Fruit fly (Drosophila melanogaster) whole organism, wandering third instar larva: ENCODE results near the gene gammaSnap2.
A peak's percentile ranks its signal among the peaks of the same experiment; 100 is the strongest.

Experiments
- Abd-B ChIP-seq: fragments of >200 bp; optimal IDR thresholded peaks from 2 replicates; lab custom pipeline; 2017; ENCODE audit warnings: missing biosample characterization, missing genetic modification characterization
- CG32264 ChIP-seq: fragments of 200-800 bp; sonication (Bioruptor generic); optimal IDR thresholded peaks from 2 replicates; lab custom pipeline; 2016; ENCODE audit warnings: missing biosample characterization, missing genetic modification characterization
- CG9705 ChIP-seq: fragments of 200-800 bp; sonication (Bioruptor generic); optimal IDR thresholded peaks from 2 replicates; lab custom pipeline; 2018; ENCODE audit warnings: missing biosample characterization, mild to moderate bottlenecking, missing genetic modification characterization
- CrebA ChIP-seq: fragments of 200-800 bp; sonication (Bioruptor generic); optimal IDR thresholded peaks from 2 replicates; lab custom pipeline; 2016; ENCODE audit warnings: missing biosample characterization, mild to moderate bottlenecking, missing genetic modification characterization, borderline replicate concordance
- Dfd ChIP-seq: fragments of >200 bp; optimal IDR thresholded peaks from 2 replicates; lab custom pipeline; 2017; ENCODE audit warnings: missing biosample characterization, missing genetic modification characterization
- Dif ChIP-seq: fragments of 200-275, 200-300 bp; sonication (Bioruptor generic); optimal IDR thresholded peaks from 2 replicates; lab custom pipeline; 2018; ENCODE audit warnings: missing biosample characterization, missing genetic modification characterization; ENCODE audit not compliant: partially characterized antibody
- GATAd ChIP-seq: sonication (Bioruptor generic); optimal IDR thresholded peaks from 2 replicates; lab custom pipeline; 2016; ENCODE audit warnings: missing biosample characterization, missing genetic modification characterization
- HLH106 ChIP-seq: fragments of 200-800 bp; optimal IDR thresholded peaks from 3 replicates; lab custom pipeline; 2019; ENCODE audit warnings: missing biosample characterization, mild to moderate bottlenecking, missing genetic modification characterization, moderate library complexity
- Hnf4 ChIP-seq: fragments of 200-800 bp; sonication (Bioruptor generic); optimal IDR thresholded peaks from 2 replicates; lab custom pipeline; 2016; ENCODE audit warnings: missing biosample characterization, mild to moderate bottlenecking, missing genetic modification characterization
- Hr78 ChIP-seq: fragments of >200 bp; optimal IDR thresholded peaks from 2 replicates; lab custom pipeline; 2017; ENCODE audit warnings: missing biosample characterization, missing genetic modification characterization
- Hr83 ChIP-seq: fragments of 200-300 bp; sonication (Bioruptor generic); optimal IDR thresholded peaks from 2 replicates; lab custom pipeline; 2016; ENCODE audit warnings: missing biosample characterization, mild to moderate bottlenecking, missing genetic modification characterization, moderate library complexity; ENCODE audit not compliant: poor library complexity, severe bottlenecking
- Jra ChIP-seq: sonication (Bioruptor generic); optimal IDR thresholded peaks from 2 replicates; lab custom pipeline; 2016; ENCODE audit warnings: missing biosample characterization, missing genetic modification characterization
- Mio ChIP-seq: sonication (Bioruptor generic); optimal IDR thresholded peaks from 2 replicates; lab custom pipeline; 2016; ENCODE audit warnings: missing biosample characterization, missing genetic modification characterization
- Myc ChIP-seq: fragments of >200 bp; optimal IDR thresholded peaks from 2 replicates; lab custom pipeline; 2017
- N ChIP-seq: fragments of >200 bp; optimal IDR thresholded peaks from 2 replicates; lab custom pipeline; 2018; ENCODE audit warnings: missing biosample characterization, missing external identifiers, missing genetic modification characterization
- OdsH ChIP-seq: fragments of 200-800 bp; sonication (Bioruptor generic); optimal IDR thresholded peaks from 2 replicates; lab custom pipeline; 2016; ENCODE audit warnings: missing biosample characterization, mild to moderate bottlenecking, missing genetic modification characterization
- Rel ChIP-seq, 2 experiments: fragments of 200-800 bp; sonication (Bioruptor generic) in 1 of 2; optimal IDR thresholded peaks; 2 replicates in 1 of 2; 3 replicates in 1 of 2; lab custom pipeline; 2016 to 2019; ENCODE audit warnings: mild to moderate bottlenecking in 2 of 2, missing biosample characterization in 2 of 2, missing genetic modification characterization in 2 of 2, moderate library complexity in 1 of 2
- Sp1 ChIP-seq: fragments of 200-800 bp; sonication (Bioruptor generic); optimal IDR thresholded peaks from 3 replicates; lab custom pipeline; 2019; ENCODE audit warnings: missing biosample characterization, mild to moderate bottlenecking, missing genetic modification characterization, moderate library complexity
- Vsx2 ChIP-seq: fragments of 200-300, 225-300 bp; sonication (Bioruptor generic); optimal IDR thresholded peaks from 2 replicates; lab custom pipeline; 2018; ENCODE audit warnings: missing biosample characterization, missing genetic modification characterization; ENCODE audit not compliant: partially characterized antibody
- br ChIP-seq: fragments of 200-800 bp; sonication (Bioruptor generic); optimal IDR thresholded peaks from 2 replicates; lab custom pipeline; 2016; ENCODE audit warnings: missing biosample characterization, missing genetic modification characterization
- brk ChIP-seq: fragments of 200-800 bp; sonication (Bioruptor generic); optimal IDR thresholded peaks from 2 replicates; lab custom pipeline; 2016; ENCODE audit warnings: missing biosample characterization, mild to moderate bottlenecking, missing genetic modification characterization
- dl ChIP-seq, 2 experiments: fragments of 175-275, 200-275 bp in 1 of 2; fragments of 200-275 bp in 1 of 2; sonication (Bioruptor generic); optimal IDR thresholded peaks; lab custom pipeline; 2018; ENCODE audit warnings: mild to moderate bottlenecking in 2 of 2, missing biosample characterization in 2 of 2, missing genetic modification characterization in 2 of 2, moderate library complexity in 2 of 2; ENCODE audit not compliant: partially characterized antibody in 2 of 2, insufficient read depth in 1 of 2
- dmrt93B ChIP-seq: fragments of 200-800 bp; sonication (Bioruptor generic); optimal IDR thresholded peaks from 2 replicates; lab custom pipeline; 2018; ENCODE audit warnings: missing biosample characterization, mild to moderate bottlenecking, missing genetic modification characterization
- dsf ChIP-seq: sonication (Bioruptor generic); optimal IDR thresholded peaks from 2 replicates; lab custom pipeline; 2016; ENCODE audit warnings: missing biosample characterization, missing genetic modification characterization, borderline replicate concordance
- ey ChIP-seq: fragments of 200-800 bp; sonication (Bioruptor generic); optimal IDR thresholded peaks from 2 replicates; lab custom pipeline; 2016; ENCODE audit warnings: missing biosample characterization, missing genetic modification characterization
- foxo ChIP-seq, 2 experiments: fragments of 200-800 bp; sonication (Bioruptor generic); optimal IDR thresholded peaks; 2 replicates in 1 of 2; 3 replicates in 1 of 2; lab custom pipeline; 2016 to 2017; ENCODE audit warnings: missing biosample characterization in 2 of 2, missing genetic modification characterization in 2 of 2
- fru ChIP-seq: fragments of 200-800 bp; sonication (Bioruptor generic); optimal IDR thresholded peaks from 3 replicates; lab custom pipeline; 2016; ENCODE audit warnings: missing biosample characterization, mild to moderate bottlenecking, missing genetic modification characterization
- h ChIP-seq: fragments of 200-800 bp; sonication (Bioruptor generic); optimal IDR thresholded peaks from 3 replicates; lab custom pipeline; 2016; ENCODE audit warnings: missing biosample characterization, mild to moderate bottlenecking, missing genetic modification characterization
- jim ChIP-seq: fragments of 175-275, 200-325 bp; sonication (Bioruptor generic); optimal IDR thresholded peaks from 2 replicates; lab custom pipeline; 2016; ENCODE audit warnings: missing biosample characterization, mild to moderate bottlenecking, missing genetic modification characterization
- lola ChIP-seq: fragments of >200 bp; optimal IDR thresholded peaks from 2 replicates; lab custom pipeline; 2017; ENCODE audit warnings: missing biosample characterization, missing genetic modification characterization
- pan ChIP-seq: fragments of >200 bp; optimal IDR thresholded peaks from 2 replicates; lab custom pipeline; 2017
- psq ChIP-seq: fragments of 200-800 bp; sonication (Bioruptor generic); optimal IDR thresholded peaks from 3 replicates; lab custom pipeline; 2017; ENCODE audit warnings: missing biosample characterization, mild to moderate bottlenecking, missing genetic modification characterization, moderate library complexity
- rgr ChIP-seq: fragments of 200-800 bp; sonication (Bioruptor generic); optimal IDR thresholded peaks from 3 replicates; lab custom pipeline; 2016; ENCODE audit warnings: missing biosample characterization, mild to moderate bottlenecking, missing genetic modification characterization
- sage ChIP-seq: fragments of 200-800 bp; sonication (Bioruptor generic); optimal IDR thresholded peaks from 2 replicates; lab custom pipeline; 2016; ENCODE audit warnings: missing biosample characterization, mild to moderate bottlenecking, missing genetic modification characterization
- sv ChIP-seq: fragments of 200-800 bp; sonication (Bioruptor generic); optimal IDR thresholded peaks from 3 replicates; lab custom pipeline; 2016; ENCODE audit warnings: missing biosample characterization, missing genetic modification characterization
- tai ChIP-seq: sonication (Bioruptor generic); optimal IDR thresholded peaks from 2 replicates; lab custom pipeline; 2016; ENCODE audit warnings: missing biosample characterization, missing genetic modification characterization
- usp ChIP-seq: fragments of >200 bp; optimal IDR thresholded peaks from 2 replicates; lab custom pipeline; 2017; ENCODE audit warnings: missing biosample characterization, missing genetic modification characterization
- woc ChIP-seq: sonication (Bioruptor generic); optimal IDR thresholded peaks from 2 replicates; lab custom pipeline; 2016; ENCODE audit warnings: missing biosample characterization, mild to moderate bottlenecking, missing genetic modification characterization

The gammaSnap2 gene

DNA sequence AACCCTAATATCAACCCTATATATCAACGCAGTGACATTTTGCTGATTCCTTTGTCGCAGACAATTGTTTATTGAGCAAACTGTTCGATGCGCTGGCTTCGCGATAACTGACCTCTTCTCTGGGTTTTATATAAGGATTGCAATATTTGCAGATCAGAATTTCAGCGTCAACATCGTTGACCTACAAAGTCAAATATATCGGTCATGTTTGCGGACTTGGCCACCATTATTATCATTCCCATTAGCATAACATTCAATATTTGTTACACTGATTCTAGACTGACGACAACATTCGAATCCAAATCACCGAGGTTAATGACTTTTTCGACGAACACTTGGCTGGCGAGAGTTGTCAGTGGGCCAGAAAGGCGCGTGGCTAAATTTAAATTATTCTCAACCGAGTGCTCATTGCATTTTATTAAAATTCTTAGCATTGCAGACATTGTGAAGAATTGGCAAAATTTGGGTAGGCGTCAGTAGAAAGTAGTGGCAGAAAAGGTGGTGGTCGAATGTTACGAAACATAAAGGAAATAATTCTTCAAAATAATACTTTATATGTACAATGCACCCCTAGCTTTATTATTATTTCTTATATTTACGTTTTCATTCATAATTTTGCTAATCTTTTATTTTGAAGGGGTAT is 48.0 kb upstream of the gammaSnap2 start:
- TF ChIP-seq OdsH (GFP tag; lab: Kevin White, UChicago): peak; percentile 15
- TF ChIP-seq tai (GFP tag; lab: Kevin White, UChicago): no peak
- no peak for TF ChIP-seq GATAd
- no peak for TF ChIP-seq CrebA (GFP tag; lab: Kevin White, UChicago)

DNA sequence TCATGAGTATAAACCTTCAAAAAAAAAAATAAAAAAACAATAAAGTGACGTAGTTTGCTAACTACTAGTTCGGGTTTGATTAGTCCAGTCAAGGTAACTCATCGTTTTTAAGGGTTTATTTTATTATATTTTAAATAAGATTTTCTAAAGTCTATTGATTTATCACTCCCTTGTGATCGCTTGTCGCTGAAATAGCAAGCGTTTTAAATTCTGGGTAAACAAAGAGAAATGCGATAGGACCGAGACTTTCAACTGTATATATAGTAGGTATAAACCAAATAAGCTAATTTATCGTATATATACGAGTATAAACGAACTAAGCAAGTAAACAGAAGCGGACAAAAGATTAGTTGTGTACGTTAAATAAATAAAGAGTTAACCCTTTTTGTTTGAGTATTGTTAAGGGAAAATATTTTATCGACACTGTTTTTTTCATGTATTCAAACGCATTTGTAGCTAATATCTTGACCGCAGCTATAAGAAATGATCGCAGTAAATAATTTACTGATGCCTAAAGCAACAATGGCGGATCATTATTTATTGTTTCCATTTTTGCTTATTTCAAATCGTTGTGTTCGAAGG is 47.4 kb upstream of the gammaSnap2 start:
- TF ChIP-seq Mio (GFP tag; lab: Kevin White, UChicago) (no peak), rgr (GFP tag; lab: Kevin White, UChicago) (peak; percentile 51), Sp1 (GFP tag; lab: Kevin White, UChicago) (peak; percentile 61), dl (GFP tag; optimal IDR thresholded peaks at IDR 0.05; lab: Kevin White, UChicago; ENCODE audit: insufficient read depth in 1 of 2, partially characterized antibody in 2 of 2) (no peak), ey (peak; percentile 65), N (GFP tag; lab: Kevin White, UChicago) (no peak), CG32264 (GFP tag; lab: Kevin White, UChicago) (peak; percentile 72), CG9705 (GFP tag; lab: Kevin White, UChicago) (no peak), Abd-B (GFP tag; lab: Kevin White, UChicago) (no peak), GATAd (no peak), OdsH (GFP tag; lab: Kevin White, UChicago) (peak; percentile 63), brk (GFP tag; lab: Kevin White, UChicago) (no peak), h (GFP tag; lab: Kevin White, UChicago) (peak; percentile 35), br (GFP tag; lab: Kevin White, UChicago) (peak; percentile 15), CrebA (GFP tag; lab: Kevin White, UChicago) (peak; percentile 23), Hr83 (GFP tag; lab: Kevin White, UChicago) (peak; percentile 52), Hr78 (no peak), dsf (GFP tag; lab: Kevin White, UChicago) (no peak), Dfd (GFP tag; lab: Kevin White, UChicago) (no peak), Myc (no peak), sage (GFP tag; lab: Kevin White, UChicago) (no peak), dmrt93B (GFP tag; lab: Kevin White, UChicago) (peak; percentile 57), fru (GFP tag; lab: Kevin White, UChicago) (peak; percentile 56), psq (GFP tag; lab: Kevin White, UChicago) (peak; percentile 33), foxo (GFP tag; optimal IDR thresholded peaks at IDR 0.05; lab: Kevin White, UChicago) (peak in 1 of 2 experiments; percentile 65), jim (GFP tag; lab: Kevin White, UChicago) (no peak), woc (GFP tag; lab: Kevin White, UChicago) (peak; percentile 57), pan (lab: Kevin White, UChicago) (no peak), Rel (GFP tag; optimal IDR thresholded peaks at IDR 0.05; lab: Kevin White, UChicago) (no peak), Rel (tag; optimal IDR thresholded peaks at IDR 0.05; lab: Kevin White, UChicago) (no peak), Dif (no peak), sv (no peak), usp (GFP tag; lab: Kevin White, UChicago) (no peak), lola (GFP tag; lab: Kevin White, UChicago) (no peak), tai (GFP tag; lab: Kevin White, UChicago) (no peak), HLH106 (tag; lab: Kevin White, UChicago) (peak; percentile 59), Hnf4 (GFP tag; lab: Kevin White, UChicago) (peak; percentile 20), Jra (GFP tag; lab: Kevin White, UChicago) (peak; percentile 58), Vsx2 (GFP tag; lab: Kevin White, UChicago) (no peak)
